Worm (Caenorhabditis elegans) whole organism, L1 larva: ENCODE data around the gene gsp-2.

ENCODE experiments used
- lin-15B ChIP-seq: fragments of 150-350 bp; sonication (generic microtip); optimal IDR thresholded peaks from 3 replicates; lab custom pipeline; 2014; ENCODE audit warnings: missing biosample characterization, missing genetic modification characterization
- nhr-76 ChIP-seq: sonication (generic microtip); optimal IDR thresholded peaks from 2 replicates; lab custom pipeline; 2017; ENCODE audit warnings: missing biosample characterization, missing genetic modification characterization
- nhr-77 ChIP-seq: fragments of 150-350 bp; optimal IDR thresholded peaks from 2 replicates; lab custom pipeline; 2014; ENCODE audit warnings: missing biosample characterization, missing genetic modification characterization
- sptf-1 ChIP-seq: fragments of 150-350 bp; optimal IDR thresholded peaks from 2 replicates; lab custom pipeline; 2014; ENCODE audit warnings: missing biosample characterization, missing genetic modification characterization
- unc-130 ChIP-seq: fragments of 150-350 bp; optimal IDR thresholded peaks from 2 replicates; lab custom pipeline; 2017; ENCODE audit warnings: missing biosample characterization, missing genetic modification characterization, inconsistent platforms

DNA sequence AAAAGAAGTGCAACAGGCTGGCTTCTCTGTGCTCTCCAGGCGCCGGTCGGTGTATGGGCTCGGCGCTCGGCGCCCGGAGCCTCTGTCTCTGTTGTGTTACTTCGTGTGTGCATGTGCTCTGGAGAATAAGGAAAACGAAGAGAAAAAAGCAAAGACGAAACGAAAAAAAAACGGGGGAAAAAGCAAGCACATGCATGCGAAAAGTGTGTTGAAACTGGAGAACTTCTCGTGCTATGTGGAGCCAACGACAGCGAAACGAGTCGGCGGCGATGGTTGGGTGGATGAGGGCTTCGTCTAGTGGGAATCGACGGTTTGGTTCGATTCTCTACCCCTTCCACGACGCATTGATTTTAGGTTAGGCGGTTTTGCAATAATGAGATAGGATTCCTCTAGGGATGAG, 51.0 kb downstream of the gsp-2 start:
- TF ChIP-seq sptf-1 (tag; lab: Kevin White, UChicago): no peak
- TF ChIP-seq nhr-77: no peak
- TF ChIP-seq lin-15B (tag; lab: Kevin White, UChicago): peak; percentile 28
- TF ChIP-seq unc-130: no peak
- TF ChIP-seq nhr-76 (tag; lab: Kevin White, UChicago): no peak
